Worm (Caenorhabditis elegans): Measurements from ENCODE around the gene B0432.7.

- TF ChIP-seq nhr-11 (tag; optimal IDR thresholded peaks at IDR 0.05), result no peak
- no peak for TF ChIP-seq ztf-4 (tag; optimal IDR thresholded peaks at IDR 0.05)
These were observed 20.8 kb upstream of the B0432.7 start, which contains the start of gene B0432.11 for ce11 chrII:294606-295005.

Data from whole organism, L1 larva.